Fruit fly (Drosophila melanogaster): ENCODE data around the gene Brr2.

Gene Brr2

dm6 chr3L:16001164-16001679 is 33.5 kb upstream of the Brr2 start (continued):
- TF ChIP-seq ttk (GFP tag; IDR thresholded peaks at IDR 0.05) (no peak), CG17568 (GFP tag; optimal IDR thresholded peaks at IDR 0.05) (peak; percentile 52), C15 (GFP tag; IDR thresholded peaks at IDR 0.05) (0 out of 3 replicates have a peak, but pooled peaks have one; percentile 58), eve (GFP tag; optimal IDR thresholded peaks at IDR 0.05) (peak in 1 of 2 experiments; percentile 85), Fer1 (GFP tag; optimal IDR thresholded peaks at IDR 0.05) (peak; percentile 93), tio (GFP tag; optimal IDR thresholded peaks at IDR 0.05) (peak; percentile 75), gem (tag; optimal IDR thresholded peaks at IDR 0.05) (peak; percentile 88), CG10147 (GFP tag; optimal IDR thresholded peaks at IDR 0.05) (peak; percentile 74), CG17912 (GFP tag; optimal IDR thresholded peaks at IDR 0.05) (no peak), Lpt (GFP tag; optimal IDR thresholded peaks at IDR 0.05) (no peak), slou (GFP tag; optimal IDR thresholded peaks at IDR 0.05) (peak; percentile 39), sisA (GFP tag; IDR thresholded peaks at IDR 0.05) (no peak; the same call in 1 of the 2 replicates), CG1603 (tag; optimal IDR thresholded peaks at IDR 0.05) (peak; percentile 55), Bdp1 (GFP tag; optimal IDR thresholded peaks at IDR 0.05) (peak; percentile 4), CG17802 (tag; optimal IDR thresholded peaks at IDR 0.05) (no peak), NfI (GFP tag; optimal IDR thresholded peaks at IDR 0.05) (peak; percentile 84), CG8765 (GFP tag; IDR thresholded peaks at IDR 0.05) (no peak), ftz-f1 (GFP tag; optimal IDR thresholded peaks at IDR 0.05) (no peak), hbn (GFP tag; IDR thresholded peaks at IDR 0.05; ENCODE audit: partially characterized antibody) (no peak), ci (GFP tag; IDR thresholded peaks at IDR 0.05) (no peak), CG11456 (GFP tag; IDR thresholded peaks at IDR 0.05) (no peak; the same call in 2 of the 3 replicates), mam (GFP tag; optimal IDR thresholded peaks at IDR 0.05) (peak; percentile 90), CG4617 (GFP tag; optimal IDR thresholded peaks at IDR 0.05; ENCODE audit: borderline replicate concordance) (peak; percentile 3), Asciz (GFP tag; optimal IDR thresholded peaks at IDR 0.05) (peak; percentile 22), Mrtf (GFP tag; IDR thresholded peaks at IDR 0.05) (no peak; the same call in 2 of the 3 replicates), CG8290 (GFP tag; optimal IDR thresholded peaks at IDR 0.05) (no peak), CG8290 (tag; optimal IDR thresholded peaks at IDR 0.05) (peak in 1 of 2 experiments; percentile 71), CG8089 (GFP tag; optimal IDR thresholded peaks at IDR 0.05) (peak; percentile 7), CG4707 (GFP tag; optimal IDR thresholded peaks at IDR 0.05) (no peak), MBD-R2 (GFP tag; IDR thresholded peaks at IDR 0.05) (peak; percentile 40; the same call in 1 of the 2 replicates), zf30C (GFP tag; optimal IDR thresholded peaks at IDR 0.05) (peak; percentile 16), pfk (GFP tag; optimal IDR thresholded peaks at IDR 0.05) (no peak), CG6813 (GFP tag; optimal IDR thresholded peaks at IDR 0.05) (peak; percentile 31), Sin3A (optimal IDR thresholded peaks at IDR 0.05) (no peak), chm (GFP tag; IDR thresholded peaks at IDR 0.05) (peak; percentile 32; the same call in 1 of the 2 replicates), btn (GFP tag; optimal IDR thresholded peaks at IDR 0.05) (peak; percentile 32), CG14441 (GFP tag; IDR thresholded peaks at IDR 0.05) (peak; percentile 74), Jarid2 (GFP tag; optimal IDR thresholded peaks at IDR 0.05) (peak; percentile 21), nerfin-2 (GFP tag; IDR thresholded peaks at IDR 0.05; ENCODE audit: partially characterized antibody) (no peak), amos (GFP tag; IDR thresholded peaks at IDR 0.05; ENCODE audit: partially characterized antibody) (no peak), Ets97D (GFP tag; optimal IDR thresholded peaks at IDR 0.05) (peak; percentile 28), CG10321 (GFP tag; IDR thresholded peaks at IDR 0.05) (peak; percentile 33; the same call in 1 of the 2 replicates), wek (GFP tag; optimal IDR thresholded peaks at IDR 0.05) (no peak), CG12155 (GFP tag; optimal IDR thresholded peaks at IDR 0.05) (peak; percentile 76), CG42726 (GFP tag; IDR thresholded peaks at IDR 0.05; ENCODE audit: partially characterized antibody) (no peak), sob (GFP tag; IDR thresholded peaks at IDR 0.05) (peak; percentile 79), Bteb2 (GFP tag; optimal IDR thresholded peaks at IDR 0.05) (peak; percentile 67), Antp (GFP tag; optimal IDR thresholded peaks at IDR 0.05) (peak; percentile 64), Gug (GFP tag; IDR thresholded peaks at IDR 0.05) (peak; percentile 50; the same call in 2 of the 4 replicates), CG14667 (GFP tag; IDR thresholded peaks at IDR 0.05) (no peak; the same call in 1 of the 2 replicates), CG12744 (GFP tag; optimal IDR thresholded peaks at IDR 0.05) (peak; percentile 69)
